Worm (Caenorhabditis elegans) whole organism, L3 larva: ENCODE results near the gene tap-1.

Experiments used
- aly-2 ChIP-seq: fragments of 150-350 bp; optimal IDR thresholded peaks from 2 replicates; lab custom pipeline; 2014; ENCODE audit warnings: missing biosample characterization, missing genetic modification characterization
- ama-1 ChIP-seq: fragments of 150-350 bp; optimal IDR thresholded peaks from 2 replicates; lab custom pipeline; 2018
- ceh-16 ChIP-seq: sonication (generic microtip); optimal IDR thresholded peaks from 2 replicates; lab custom pipeline; 2017; ENCODE audit warnings: missing biosample characterization, missing genetic modification characterization
- ceh-82 ChIP-seq: fragments of 150-350 bp; optimal IDR thresholded peaks from 2 replicates; lab custom pipeline; 2014; ENCODE audit warnings: missing biosample characterization, missing genetic modification characterization
- fkh-10 ChIP-seq: sonication (generic microtip); optimal IDR thresholded peaks from 2 replicates; lab custom pipeline; 2017; ENCODE audit warnings: missing biosample characterization, missing genetic modification reagents, missing genetic modification characterization
- mdl-1 ChIP-seq: fragments of 150-350 bp; optimal IDR thresholded peaks from 2 replicates; lab custom pipeline; 2014; ENCODE audit warnings: missing biosample characterization, missing genetic modification characterization
- nhr-11 ChIP-seq: fragments of 150-350 bp; optimal IDR thresholded peaks from 2 replicates; lab custom pipeline; 2014; ENCODE audit warnings: missing biosample characterization, missing genetic modification characterization
- nhr-77 ChIP-seq: fragments of 150-350 bp; optimal IDR thresholded peaks from 2 replicates; lab custom pipeline; 2014; ENCODE audit warnings: missing biosample characterization, missing genetic modification characterization
- snpc-4 ChIP-seq: fragments of 150-350 bp; optimal IDR thresholded peaks from 2 replicates; lab custom pipeline; 2014; ENCODE audit warnings: missing biosample characterization, missing genetic modification characterization
- tbx-2 ChIP-seq: sonication (generic microtip); optimal IDR thresholded peaks from 2 replicates; lab custom pipeline; 2016; ENCODE audit warnings: mild to moderate bottlenecking, missing genetic modification characterization, missing compliant biosample characterization

DNA sequence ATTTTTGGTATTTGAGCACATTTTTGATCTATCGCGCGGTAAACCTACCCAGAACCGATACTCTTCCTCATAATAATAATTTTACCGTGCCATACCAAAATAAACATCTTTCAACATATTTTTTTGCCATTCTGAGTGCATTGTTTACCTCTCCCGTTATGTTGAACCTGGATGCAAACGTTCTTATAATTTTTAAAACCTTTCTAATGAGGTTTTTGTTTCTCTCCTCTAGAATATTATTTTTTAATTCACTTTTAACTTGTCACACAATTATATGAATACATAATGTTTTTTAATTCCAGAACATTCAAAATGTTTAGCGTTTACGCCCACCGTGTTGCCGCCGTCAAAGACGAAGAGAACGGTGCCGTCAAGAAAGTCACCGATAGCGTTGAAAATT lies 43.9 kb upstream of the tap-1 start, which contains the start of gene enri-2:
- TF ChIP-seq ceh-16 (no peak), ceh-82 (tag; lab: Kevin White, UChicago) (no peak), fkh-10 (GFP tag; lab: Kevin White, UChicago) (no peak), nhr-77 (tag; lab: Kevin White, UChicago) (no peak), aly-2 (tag; lab: Kevin White, UChicago) (no peak), ama-1 (lab: Kevin White, UChicago) (no peak), tbx-2 (tag; lab: Kevin White, UChicago) (no peak), mdl-1 (tag; lab: Kevin White, UChicago) (no peak), snpc-4 (tag; lab: Kevin White, UChicago) (no peak), nhr-11 (tag; lab: Kevin White, UChicago) (no peak)
